Worm (Caenorhabditis elegans) whole organism, early embryonic: ENCODE data around the gene C41G11.1.

Experiments
- B0310.2 ChIP-seq: sonication (generic microtip); optimal IDR thresholded peaks from 2 replicates; lab custom pipeline; 2016; ENCODE audit warnings: mild to moderate bottlenecking, missing genetic modification characterization, missing compliant biosample characterization
- aly-1 ChIP-seq: sonication (generic microtip); optimal IDR thresholded peaks from 2 replicates; lab custom pipeline; 2016; ENCODE audit warnings: missing genetic modification characterization, missing compliant biosample characterization
- ama-1 ChIP-seq: fragments of 150-350 bp; optimal IDR thresholded peaks from 2 replicates; lab custom pipeline; 2014
- ceh-36 ChIP-seq: sonication (generic microtip); optimal IDR thresholded peaks from 2 replicates; lab custom pipeline; 2016; ENCODE audit warnings: missing genetic modification characterization, inconsistent platforms, missing compliant biosample characterization
- flt-1 ChIP-seq: fragments of 200-800 bp; sonication (Bioruptor generic); IDR thresholded peaks from 2 replicates; pipeline ENCODE4 v1.3.6; 2022; ENCODE audit warnings: missing genetic modification characterization, missing compliant biosample characterization
- hmg-4 ChIP-seq: fragments of 200-800 bp; sonication (Bioruptor generic); optimal IDR thresholded peaks from 2 replicates; lab custom pipeline; 2018; ENCODE audit warnings: mild to moderate bottlenecking, missing genetic modification characterization, missing compliant biosample characterization
- hnd-1 ChIP-seq: sonication (generic microtip); optimal IDR thresholded peaks from 2 replicates; lab custom pipeline; 2016; ENCODE audit warnings: missing genetic modification characterization, missing compliant biosample characterization
- tbx-11 ChIP-seq: fragments of 200-800 bp; sonication (Bioruptor generic); IDR thresholded peaks from 2 replicates; pipeline ENCODE4 v1.3.6; 2022; ENCODE audit warnings: missing genetic modification characterization, missing compliant biosample characterization
- tra-4 ChIP-seq: sonication (generic microtip); optimal IDR thresholded peaks from 2 replicates; lab custom pipeline; 2017; ENCODE audit warnings: missing genetic modification characterization, missing compliant biosample characterization

- TF ChIP-seq ama-1 (lab: Kevin White, UChicago) (no peak), aly-1 (tag; lab: Kevin White, UChicago) (no peak), tbx-11 (GFP tag; lab: Robert Waterston, UW) (no peak), flt-1 (no peak), B0310.2 (tag; lab: Kevin White, UChicago) (no peak), tra-4 (no peak), hnd-1 (no peak), ceh-36 (tag; lab: Kevin White, UChicago) (no peak), hmg-4 (no peak)
Measured at ce11 chrX:5710637-5711036, 9.4 kb downstream of the C41G11.1 start, which contains the start of gene cat-1.
